Fruit fly (Drosophila melanogaster) whole organism, embryonic: ENCODE measurements around the gene Gr64a.

ENCODE experiments used
- C15 ChIP-seq: fragments of 200-800 bp; sonication (Bioruptor generic); IDR thresholded peaks from 3 replicates; pipeline ENCODE4 v1.3.6; 2022; ENCODE audit warnings: missing biosample characterization, missing genetic modification characterization
- CG10543 ChIP-seq: fragments of 200-800 bp; sonication (Bioruptor generic); optimal IDR thresholded peaks from 3 replicates; lab custom pipeline; 2017; ENCODE audit warnings: missing biosample characterization, mild to moderate bottlenecking, missing genetic modification characterization, moderate library complexity
- CG13123 ChIP-seq: fragments of 200-800 bp; sonication (Bioruptor generic); optimal IDR thresholded peaks from 2 replicates; lab custom pipeline; 2016; ENCODE audit warnings: missing biosample characterization, missing genetic modification characterization
- CG14014 ChIP-seq: fragments of 200-800 bp; sonication (Bioruptor generic); IDR thresholded peaks from 2 replicates; pipeline ENCODE4 v1.3.6; 2022; ENCODE audit warnings: missing biosample characterization, missing genetic modification characterization
- CG18764 ChIP-seq: fragments of 200-800 bp; sonication (Bioruptor generic); optimal IDR thresholded peaks from 3 replicates; lab custom pipeline; 2016; ENCODE audit warnings: missing biosample characterization, missing genetic modification characterization
- CG3163 ChIP-seq: fragments of 200-800 bp; sonication (Bioruptor generic); optimal IDR thresholded peaks from 3 replicates; lab custom pipeline; 2016; ENCODE audit warnings: missing biosample characterization, missing genetic modification characterization
- CG33557 ChIP-seq: fragments of 200-800 bp; sonication (Bioruptor generic); optimal IDR thresholded peaks from 2 replicates; lab custom pipeline; 2019; ENCODE audit warnings: missing biosample characterization, mild to moderate bottlenecking, missing genetic modification characterization, moderate library complexity
- CG34376 ChIP-seq: fragments of 200-800 bp; sonication (Bioruptor generic); optimal IDR thresholded peaks from 2 replicates; lab custom pipeline; 2018; ENCODE audit warnings: missing biosample characterization, mild to moderate bottlenecking, missing genetic modification characterization
- CG3726 ChIP-seq: fragments of 200-800 bp; sonication (Bioruptor generic); IDR thresholded peaks from 3 replicates; pipeline ENCODE4, ENCODE4 v1.3.6; 2022; ENCODE audit warnings: missing biosample characterization, missing genetic modification characterization
- CG4424 ChIP-seq: fragments of 200-800 bp; sonication (Bioruptor generic); optimal IDR thresholded peaks from 3 replicates; lab custom pipeline; 2016; ENCODE audit warnings: missing biosample characterization, missing genetic modification characterization
- CG7928 ChIP-seq: fragments of 200-800 bp; sonication (Bioruptor generic); optimal IDR thresholded peaks from 2 replicates; lab custom pipeline; 2017; ENCODE audit warnings: missing biosample characterization, mild to moderate bottlenecking, missing genetic modification characterization
- Deaf1 ChIP-seq: fragments of 200-800 bp; optimal IDR thresholded peaks from 3 replicates; lab custom pipeline; 2019; ENCODE audit warnings: missing biosample characterization, mild to moderate bottlenecking, missing genetic modification characterization, moderate library complexity
- Drgx ChIP-seq: fragments of 200-800 bp; sonication (Bioruptor generic); IDR thresholded peaks from 2 replicates; pipeline ENCODE4 v1.3.6; 2022; ENCODE audit warnings: missing biosample characterization, missing genetic modification characterization
- Gug ChIP-seq: fragments of 200-800 bp; sonication (Bioruptor generic); IDR thresholded peaks from 4 replicates; pipeline ENCODE4 v1.3.6; 2022; ENCODE audit warnings: missing biosample characterization, missing genetic modification characterization
- Kr ChIP-seq: fragments of 200-800 bp; sonication (Bioruptor generic); optimal IDR thresholded peaks from 2 replicates; lab custom pipeline; 2017; ENCODE audit warnings: missing biosample characterization, mild to moderate bottlenecking, missing genetic modification characterization
- MESR4 ChIP-seq: fragments of 200-800 bp; sonication (Bioruptor generic); optimal IDR thresholded peaks from 2 replicates; lab custom pipeline; 2018; ENCODE audit warnings: missing biosample characterization, mild to moderate bottlenecking, missing genetic modification characterization, moderate library complexity
- Med ChIP-seq: fragments of 200-800 bp; sonication (Bioruptor generic); peaks from one replicate; lab custom pipeline; 2016; ENCODE audit warnings: missing biosample characterization, missing genetic modification characterization, mild to moderate bottlenecking, inconsistent platforms, moderate library complexity
- NFAT ChIP-seq: fragments of 200-800 bp; sonication (Bioruptor generic); IDR thresholded peaks from 2 replicates; pipeline ENCODE4 v1.3.6; 2022; ENCODE audit warnings: missing biosample characterization, missing genetic modification characterization
- Optix ChIP-seq: fragments of 200-800 bp; sonication (Bioruptor generic); IDR thresholded peaks from 3 replicates; pipeline ENCODE4 v1.3.6; 2022; ENCODE audit warnings: missing biosample characterization, missing genetic modification characterization
- Trl ChIP-seq, 3 experiments: fragments of >200 bp in 2 of 3; fragments of 200-800 bp in 1 of 3; sonication (Bioruptor generic) in 1 of 3; optimal IDR thresholded peaks; 2 replicates in 1 of 3; 3 replicates in 2 of 3; lab custom pipeline; 2016 to 2017; ENCODE audit warnings: missing biosample characterization in 1 of 3, missing genetic modification characterization in 1 of 3
- aop ChIP-seq: fragments of 200-800 bp; sonication (Bioruptor generic); IDR thresholded peaks from 2 replicates; pipeline ENCODE4 v1.3.6; 2022; ENCODE audit warnings: missing biosample characterization, missing genetic modification characterization
- ap ChIP-seq: fragments of 200-800 bp; sonication (Bioruptor generic); IDR thresholded peaks from 2 replicates; pipeline ENCODE4 v1.3.6; 2022; ENCODE audit warnings: missing biosample characterization, missing genetic modification characterization
- cad ChIP-seq: fragments of >200 bp; optimal IDR thresholded peaks from 2 replicates; lab custom pipeline; 2017; ENCODE audit warnings: missing biosample characterization, missing genetic modification characterization
- chinmo ChIP-seq: fragments of 200-800 bp; sonication (Bioruptor generic); IDR thresholded peaks from 4 replicates; pipeline ENCODE4 v1.3.6; 2022; ENCODE audit warnings: missing biosample characterization, missing genetic modification characterization; ENCODE audit not compliant: partially characterized antibody
- ci ChIP-seq: fragments of 200-800 bp; sonication (Bioruptor generic); IDR thresholded peaks from 3 replicates; pipeline ENCODE4 v1.3.6; 2022; ENCODE audit warnings: missing biosample characterization, missing genetic modification characterization
- crol ChIP-seq: fragments of 200-800 bp; sonication (Bioruptor generic); IDR thresholded peaks from 2 replicates; pipeline ENCODE4 v1.3.6; 2022; ENCODE audit warnings: missing biosample characterization, missing genetic modification characterization
- grn ChIP-seq: fragments of 200-800 bp; sonication (Bioruptor generic); optimal IDR thresholded peaks from 3 replicates; lab custom pipeline; 2017; ENCODE audit warnings: missing biosample characterization, missing genetic modification characterization
- her ChIP-seq: fragments of 200-800 bp; sonication (Bioruptor generic); optimal IDR thresholded peaks from 2 replicates; lab custom pipeline; 2016; ENCODE audit warnings: missing biosample characterization, missing genetic modification characterization
- lab ChIP-seq: fragments of 200-800 bp; sonication (Bioruptor generic); optimal IDR thresholded peaks from 3 replicates; lab custom pipeline; 2017; ENCODE audit warnings: missing biosample characterization, missing genetic modification characterization, mild to moderate bottlenecking, moderate library complexity, missing genetic modification reagents
- lola ChIP-seq, 3 experiments: fragments of >200 bp in 2 of 3; fragments of 200-800 bp in 1 of 3; sonication (Bioruptor generic) in 1 of 3; optimal IDR thresholded peaks; 2 replicates each; lab custom pipeline; 2017 to 2019; ENCODE audit warnings: missing biosample characterization in 3 of 3, missing genetic modification characterization in 3 of 3, mild to moderate bottlenecking in 1 of 3, moderate library complexity in 1 of 3
- sens ChIP-seq: fragments of 200-800 bp; sonication (Bioruptor generic); peaks from one replicate; lab custom pipeline; 2016; ENCODE audit warnings: missing biosample characterization, missing genetic modification characterization
- slbo ChIP-seq: fragments of 200-800 bp; sonication (Bioruptor generic); IDR thresholded peaks from 2 replicates; pipeline ENCODE4 v1.3.6; 2022; ENCODE audit warnings: missing biosample characterization, missing genetic modification characterization
- stwl ChIP-seq: fragments of 200-800 bp; sonication (Bioruptor generic); optimal IDR thresholded peaks from 3 replicates; lab custom pipeline; 2018; ENCODE audit warnings: missing biosample characterization, mild to moderate bottlenecking, missing genetic modification characterization, moderate library complexity
- sug ChIP-seq: fragments of 200-800 bp; optimal IDR thresholded peaks from 2 replicates; lab custom pipeline; 2019; ENCODE audit warnings: missing biosample characterization, mild to moderate bottlenecking, missing genetic modification characterization, moderate library complexity
- zen ChIP-seq: fragments of 200-800 bp; sonication (Bioruptor generic); optimal IDR thresholded peaks from 3 replicates; lab custom pipeline; 2018; ENCODE audit warnings: missing biosample characterization, mild to moderate bottlenecking, missing genetic modification characterization, moderate library complexity

Gene Gr64a

dm6 chr3L:4061921-4062474 is 35.4 kb downstream of the Gr64a start, which contains the start of gene dib:
TSS of gene dib (plus strand) at chr3L:4062292.
- peak; percentile 62; the same call in 1 of the 2 replicates for TF ChIP-seq aop
- peak; percentile 96 for TF ChIP-seq CG3163 (GFP tag; lab: Kevin White, UChicago)
- no peak for TF ChIP-seq MESR4
- TF ChIP-seq CG7928 (GFP tag; lab: Kevin White, UChicago): no peak
- TF ChIP-seq CG14014: no peak
- TF ChIP-seq CG3726 (GFP tag; lab: Robert Waterston, UW): no peak
- peak; percentile 46 for TF ChIP-seq Kr (GFP tag; lab: Kevin White, UChicago)
- TF ChIP-seq zen (tag; lab: Kevin White, UChicago): peak; percentile 67
- no peak for TF ChIP-seq C15
- no peak for TF ChIP-seq chinmo
- peak; percentile 46 to 57 for TF ChIP-seq Trl (optimal IDR thresholded peaks at IDR 0.05; lab: Kevin White, UChicago)
- TF ChIP-seq Trl (GFP tag; optimal IDR thresholded peaks at IDR 0.05; lab: Kevin White, UChicago): no peak
- no peak for TF ChIP-seq lab
- peak; percentile 57 for TF ChIP-seq sens (GFP tag; lab: Kevin White, UChicago)
- TF ChIP-seq CG4424 (GFP tag; lab: Kevin White, UChicago): no peak
- no peak for TF ChIP-seq slbo
- TF ChIP-seq ap (GFP tag; lab: Robert Waterston, UW): no peak
- no peak for TF ChIP-seq her
- no peak for TF ChIP-seq lola (GFP tag; optimal IDR thresholded peaks at IDR 0.05; lab: Kevin White, UChicago)
- peak; percentile 94 for TF ChIP-seq cad (GFP tag; lab: Kevin White, UChicago)

dm6 chr3L:4068368-4068767 is 41.8 kb downstream of the Gr64a start:
- TF ChIP-seq Gug (no peak), CG33557 (GFP tag; lab: Kevin White, UChicago) (no peak), sug (tag; lab: Kevin White, UChicago) (peak; percentile 33), CG10543 (GFP tag; lab: Kevin White, UChicago) (peak; percentile 24), crol (GFP tag; lab: Robert Waterston, UW) (peak; percentile 73), grn (peak; percentile 33), NFAT (0 out of 2 replicates have a peak, but pooled peaks have one; percentile 20), Deaf1 (tag; lab: Kevin White, UChicago) (peak; percentile 58), CG13123 (GFP tag; lab: Kevin White, UChicago) (no peak), ci (GFP tag; lab: Robert Waterston, UW) (0 out of 3 replicates have a peak, but pooled peaks have one; percentile 17), Drgx (peak; percentile 35; the same call in 1 of the 2 replicates), Med (GFP tag; lab: Kevin White, UChicago) (peak; percentile 63), CG34376 (GFP tag; lab: Kevin White, UChicago) (peak; percentile 70)

dm6 chr3L:4069069-4069468 is 42.5 kb downstream of the Gr64a start, which contains the start of gene CG32259:
TSS of gene CG32259 (plus strand) at chr3L:4069369.
- TF ChIP-seq stwl (tag; lab: Kevin White, UChicago): peak; percentile 84
- TF ChIP-seq Optix (GFP tag; lab: Robert Waterston, UW): no peak
- TF ChIP-seq CG18764 (GFP tag; lab: Kevin White, UChicago): no peak
